Worm (Caenorhabditis elegans) whole organism, L3 larva: Measurements from ENCODE around the gene clec-250.

Experiments
- jun-1 ChIP-seq: fragments of 150-350 bp; optimal IDR thresholded peaks from 2 replicates; lab custom pipeline; 2014; ENCODE audit warnings: missing biosample characterization, missing genetic modification reagents, missing genetic modification characterization
- nhr-237 ChIP-seq: fragments of 150-350 bp; optimal IDR thresholded peaks from 2 replicates; lab custom pipeline; 2014; ENCODE audit warnings: missing biosample characterization, missing genetic modification characterization
- nhr-77 ChIP-seq: fragments of 150-350 bp; optimal IDR thresholded peaks from 2 replicates; lab custom pipeline; 2014; ENCODE audit warnings: missing biosample characterization, missing genetic modification characterization
- unc-62 ChIP-seq: fragments of 150-350 bp; sonication (generic microtip); optimal IDR thresholded peaks from 4 replicates; lab custom pipeline; 2014; ENCODE audit warnings: missing biosample characterization, missing genetic modification reagents, missing genetic modification characterization

ce11 chrV:18776245-18776737, 34.3 kb upstream of the clec-250 start, which contains the start of gene Y17D7B.4:
- no peak for TF ChIP-seq nhr-237 (tag; lab: Kevin White, UChicago)
- TF ChIP-seq nhr-77 (tag; lab: Kevin White, UChicago): no peak
- no peak for TF ChIP-seq jun-1 (tag; lab: Kevin White, UChicago)
- no peak for TF ChIP-seq unc-62 (GFP tag; lab: Kevin White, UChicago)
